Worm (Caenorhabditis elegans) whole organism, young adult: ENCODE results near the gene str-88.

Experiments
- C17E4.6 ChIP-seq: fragments of 200-800 bp; sonication (Bioruptor generic); IDR thresholded peaks from 2 replicates; pipeline ENCODE4 v1.3.6; 2022; ENCODE audit warnings: missing genetic modification reagents, missing genetic modification characterization, missing compliant biosample characterization
- F39B2.1 ChIP-seq: fragments of 200-800 bp; sonication (Bioruptor generic); IDR thresholded peaks from 2 replicates; pipeline ENCODE4 v1.3.6; 2022; ENCODE audit warnings: missing genetic modification reagents, missing genetic modification characterization, missing compliant biosample characterization
- F57A8.1 ChIP-seq: fragments of 200-800 bp; sonication (Bioruptor generic); optimal IDR thresholded peaks from 2 replicates; lab custom pipeline; 2018; ENCODE audit warnings: mild to moderate bottlenecking, missing genetic modification characterization, moderate library complexity, missing compliant biosample characterization
- Y79H2A.3 ChIP-seq: fragments of 200-800 bp; sonication (Bioruptor generic); conservative IDR thresholded peaks from 2 replicates; pipeline ENCODE4 v1.3.6; 2022; ENCODE audit warnings: missing genetic modification reagents, missing genetic modification characterization, missing compliant biosample characterization
- akir-1 ChIP-seq: fragments of 200-800 bp; sonication (Bioruptor generic); optimal IDR thresholded peaks from 2 replicates; lab custom pipeline; 2018; ENCODE audit warnings: mild to moderate bottlenecking, missing genetic modification characterization, moderate library complexity, missing compliant biosample characterization
- athp-1 ChIP-seq: sonication (generic microtip); optimal IDR thresholded peaks from 2 replicates; lab custom pipeline; 2017; ENCODE audit warnings: mild to moderate bottlenecking, missing genetic modification characterization, missing compliant biosample characterization
- ccch-3 ChIP-seq: fragments of 200-800 bp; sonication (Bioruptor generic); optimal IDR thresholded peaks from 2 replicates; lab custom pipeline; 2018; ENCODE audit warnings: mild to moderate bottlenecking, missing genetic modification characterization, missing compliant biosample characterization
- ceh-100 ChIP-seq: fragments of 200-800 bp; sonication (Bioruptor generic); IDR thresholded peaks from 2 replicates; pipeline ENCODE4 v1.3.6; 2022; ENCODE audit warnings: missing genetic modification reagents, missing genetic modification characterization, missing compliant biosample characterization
- chd-7 ChIP-seq: sonication (generic microtip); optimal IDR thresholded peaks from 2 replicates; lab custom pipeline; 2016; ENCODE audit warnings: mild to moderate bottlenecking, missing genetic modification characterization, moderate library complexity, missing compliant biosample characterization
- dpl-1 ChIP-seq: fragments of 150-350 bp; optimal IDR thresholded peaks from 2 replicates; lab custom pipeline; 2014; ENCODE audit warnings: missing biosample characterization, missing genetic modification reagents, missing genetic modification characterization
- efl-1 ChIP-seq: fragments of 150-350 bp; optimal IDR thresholded peaks from 2 replicates; lab custom pipeline; 2014; ENCODE audit warnings: missing biosample characterization, missing genetic modification reagents, missing genetic modification characterization
- egl-44 ChIP-seq: fragments of 200-800 bp; sonication (Bioruptor generic); IDR thresholded peaks from 2 replicates; pipeline ENCODE4 v1.3.6; 2022; ENCODE audit warnings: missing genetic modification reagents, missing genetic modification characterization, missing compliant biosample characterization
- hmg-1.2 ChIP-seq: fragments of 200-800 bp; sonication (Bioruptor generic); IDR thresholded peaks from 2 replicates; pipeline ENCODE4 v1.3.6; 2022; ENCODE audit warnings: missing genetic modification reagents, missing genetic modification characterization, missing compliant biosample characterization
- hmg-20 ChIP-seq: fragments of 200-800 bp; sonication (Bioruptor generic); IDR thresholded peaks from 2 replicates; pipeline ENCODE4 v1.3.6; 2022; ENCODE audit warnings: missing genetic modification reagents, missing genetic modification characterization, missing compliant biosample characterization
- hrde-1 ChIP-seq: sonication (generic microtip); optimal IDR thresholded peaks from 2 replicates; lab custom pipeline; 2016; ENCODE audit warnings: missing genetic modification characterization, mild to moderate bottlenecking, missing compliant biosample characterization, moderate library complexity, missing genotype, missing genetic modification reagents, borderline replicate concordance
- lag-1 ChIP-seq: fragments of 200-800 bp; sonication (Bioruptor generic); IDR thresholded peaks from 2 replicates; pipeline ENCODE4 v1.3.6; 2022; ENCODE audit warnings: missing genetic modification reagents, missing genetic modification characterization, missing compliant biosample characterization
- lsy-27 ChIP-seq: sonication (generic microtip); optimal IDR thresholded peaks from 2 replicates; lab custom pipeline; 2017; ENCODE audit warnings: missing genetic modification characterization, mild to moderate bottlenecking, missing compliant biosample characterization, antibody characterized with exemption, missing genotype, borderline replicate concordance; ENCODE audit not compliant: insufficient read depth
- mcd-1 ChIP-seq: fragments of 200-800 bp; sonication (Bioruptor generic); IDR thresholded peaks from 2 replicates; pipeline ENCODE4 v1.3.6; 2022; ENCODE audit warnings: missing genetic modification reagents, missing genetic modification characterization, missing compliant biosample characterization
- mxl-1 ChIP-seq: sonication (generic microtip); optimal IDR thresholded peaks from 2 replicates; lab custom pipeline; 2016; ENCODE audit warnings: missing genetic modification characterization, missing compliant biosample characterization
- nhr-179 ChIP-seq: sonication (generic microtip); optimal IDR thresholded peaks from 2 replicates; lab custom pipeline; 2016; ENCODE audit warnings: mild to moderate bottlenecking, missing genetic modification characterization, missing compliant biosample characterization
- nhr-80 ChIP-seq: sonication (generic microtip); optimal IDR thresholded peaks from 2 replicates; lab custom pipeline; 2016; ENCODE audit warnings: missing genetic modification characterization, missing compliant biosample characterization
- nhr-90 ChIP-seq: sonication (generic microtip); optimal IDR thresholded peaks from 2 replicates; lab custom pipeline; 2016; ENCODE audit warnings: missing genotype, mild to moderate bottlenecking, missing genetic modification characterization, missing compliant biosample characterization
- snpc-1.3 ChIP-seq: sonication (generic microtip); optimal IDR thresholded peaks from 2 replicates; lab custom pipeline; 2017; ENCODE audit warnings: missing genetic modification characterization, mild to moderate bottlenecking, missing compliant biosample characterization, antibody characterized with exemption, moderate library complexity, missing genotype, missing genetic modification reagents; ENCODE audit not compliant: insufficient read depth
- snpc-4 ChIP-seq, 5 experiments: fragments of 150-350 bp in 1 of 5; sonication (generic microtip) in 4 of 5; optimal IDR thresholded peaks; 2 replicates each; lab custom pipeline; 2014 to 2018; ENCODE audit warnings: missing genetic modification characterization in 5 of 5, missing biosample characterization in 3 of 5, antibody characterized with exemption in 2 of 5, mild to moderate bottlenecking in 2 of 5, missing compliant biosample characterization in 2 of 5, missing genotype in 2 of 5, moderate library complexity in 2 of 5, missing genetic modification reagents in 1 of 5
- somi-1 ChIP-seq: fragments of 200-800 bp; sonication (Bioruptor generic); optimal IDR thresholded peaks from 2 replicates; lab custom pipeline; 2018; ENCODE audit warnings: mild to moderate bottlenecking, missing genetic modification characterization, missing compliant biosample characterization
- xnd-1 ChIP-seq: sonication (generic microtip); optimal IDR thresholded peaks from 2 replicates; lab custom pipeline; 2016; ENCODE audit warnings: missing genotype, missing genetic modification reagents, missing genetic modification characterization, missing compliant biosample characterization
- zim-3 ChIP-seq: sonication (generic microtip); optimal IDR thresholded peaks from 2 replicates; lab custom pipeline; 2017; ENCODE audit warnings: mild to moderate bottlenecking, missing genetic modification characterization, moderate library complexity, missing compliant biosample characterization
- ztf-26 ChIP-seq: sonication (generic microtip); optimal IDR thresholded peaks from 2 replicates; lab custom pipeline; 2017; ENCODE audit warnings: missing genetic modification characterization, missing compliant biosample characterization
- ztf-3 ChIP-seq: fragments of 200-800 bp; sonication (Bioruptor generic); optimal IDR thresholded peaks from 2 replicates; lab custom pipeline; 2018; ENCODE audit warnings: mild to moderate bottlenecking, missing genetic modification characterization, missing compliant biosample characterization
- ztf-6 ChIP-seq: fragments of 200-800 bp; sonication (Bioruptor generic); IDR thresholded peaks from 2 replicates; pipeline ENCODE4 v1.3.6; 2022; ENCODE audit warnings: missing genetic modification reagents, missing genetic modification characterization, missing compliant biosample characterization

str-88 gene

ce11 chrV:15425368-15426091, 41.9 kb upstream of the str-88 start, which contains the start of gene Y36E3A.2:
Y36E3A.2 (plus strand) TSS chrV:15426041.
- TF ChIP-seq nhr-80 (tag; lab: Kevin White, UChicago), result peak; percentile 9
- TF ChIP-seq snpc-4 (GFP tag; optimal IDR thresholded peaks at IDR 0.05; lab: Kevin White, UChicago), result no peak
- no peak for TF ChIP-seq snpc-4 (tag; optimal IDR thresholded peaks at IDR 0.05; lab: Kevin White, UChicago)

ce11 chrV:15423601-15424000, 40.0 kb upstream of the str-88 start, which contains the start of gene fbxa-104:
fbxa-104 (minus strand) TSS chrV:15423683.
- TF ChIP-seq hmg-1.2 (no peak), mxl-1 (tag; lab: Kevin White, UChicago) (no peak), ztf-26 (tag; lab: Kevin White, UChicago) (no peak), F39B2.1 (GFP tag; lab: Robert Waterston, UW) (no peak), mcd-1 (no peak)

ce11 chrV:15417822-15418221, 34.2 kb upstream of the str-88 start, which contains the start of gene T06E6.10:
T06E6.10 (plus strand) TSS chrV:15418122.
- TF ChIP-seq lag-1 (GFP tag; lab: Robert Waterston, UW), result no peak
- no peak for TF ChIP-seq nhr-179 (tag; lab: Kevin White, UChicago)
- TF ChIP-seq ztf-3 (GFP tag; lab: Kevin White, UChicago), result no peak
- TF ChIP-seq snpc-1.3 (tag; lab: Kevin White, UChicago), result no peak
- TF ChIP-seq akir-1 (GFP tag; lab: Kevin White, UChicago), result no peak
- TF ChIP-seq xnd-1, result no peak
- TF ChIP-seq lsy-27 (tag; lab: Kevin White, UChicago), result no peak
- no peak for TF ChIP-seq nhr-90 (tag; lab: Kevin White, UChicago)
- TF ChIP-seq zim-3, result no peak
- TF ChIP-seq ztf-6, result no peak
- TF ChIP-seq Y79H2A.3, result no peak
- TF ChIP-seq ccch-3 (GFP tag; lab: Kevin White, UChicago), result no peak
- TF ChIP-seq efl-1, result no peak
- TF ChIP-seq chd-7 (tag; lab: Kevin White, UChicago), result no peak
- no peak for TF ChIP-seq egl-44
- TF ChIP-seq dpl-1 (GFP tag; lab: Kevin White, UChicago), result no peak
- no peak for TF ChIP-seq F57A8.1

- TF ChIP-seq somi-1 (GFP tag; lab: Kevin White, UChicago), result no peak
- TF ChIP-seq, all 124 proteins: peak for 0
Observed at ce11 chrV:15415951-15416350, 32.3 kb upstream of the str-88 start, which contains the start of gene srh-265. srh-265 (plus strand) TSS chrV:15416251.

- TF ChIP-seq C17E4.6 (GFP tag; lab: Robert Waterston, UW) (no peak), egl-44 (no peak), mxl-1 (tag; lab: Kevin White, UChicago) (no peak), hmg-20 (GFP tag; lab: Robert Waterston, UW) (no peak), hrde-1 (tag; lab: Kevin White, UChicago) (no peak), athp-1 (no peak), ztf-26 (tag; lab: Kevin White, UChicago) (no peak), ceh-100 (GFP tag; lab: Robert Waterston, UW) (no peak)
Observed at ce11 chrV:15413847-15414246, 30.2 kb upstream of the str-88 start, which contains the start of gene srh-264. srh-264 (plus strand) TSS chrV:15414147.
